Fruit fly (Drosophila melanogaster) whole organism, embryonic: ENCODE data around the gene Diedel2.

Experiments
- Nf-YB ChIP-seq: fragments of 200-800 bp; sonication (Bioruptor generic); optimal IDR thresholded peaks from 3 replicates; lab custom pipeline; 2019; ENCODE audit warnings: missing biosample characterization, mild to moderate bottlenecking, missing genetic modification characterization, moderate library complexity
- ind ChIP-seq: fragments of 200-800 bp; sonication (Bioruptor generic); optimal IDR thresholded peaks from 3 replicates; lab custom pipeline; 2016; ENCODE audit warnings: missing biosample characterization, missing genetic modification characterization
- so ChIP-seq: fragments of 200-800 bp; sonication (Bioruptor generic); IDR thresholded peaks from 3 replicates; pipeline ENCODE4 v1.3.6; 2022; ENCODE audit warnings: missing biosample characterization, missing genetic modification characterization

- TF ChIP-seq Nf-YB (no peak), so (GFP tag; lab: Robert Waterston, UW) (no peak), ind (GFP tag; lab: Kevin White, UChicago) (no peak)
Observed at dm6 chr3R:29576009-29576408, 32.3 kb upstream of the Diedel2 start.
